Fruit fly (Drosophila melanogaster) whole organism: ENCODE data around the gene NaPi-III.

Experiments used
- CG8478 ChIP-seq: fragments of >200 bp; optimal IDR thresholded peaks from 2 replicates; lab custom pipeline; 2018; ENCODE audit warnings: inconsistent platforms
- Dll ChIP-seq: fragments of >200 bp; optimal IDR thresholded peaks from 2 replicates; lab custom pipeline; 2017
- EcR ChIP-seq, 2 experiments: fragments of >200 bp; optimal IDR thresholded peaks; 2 replicates each; lab custom pipeline; 2017; ENCODE audit warnings: missing biosample characterization in 2 of 2, missing genetic modification characterization in 2 of 2, missing genetic modification reagents in 2 of 2
- pan ChIP-seq: fragments of >200 bp; optimal IDR thresholded peaks from 2 replicates; lab custom pipeline; 2017
- psq ChIP-seq: fragments of >200 bp; optimal IDR thresholded peaks from 2 replicates; lab custom pipeline; 2017
- usp ChIP-seq: fragments of >200 bp; optimal IDR thresholded peaks from 2 replicates; lab custom pipeline; 2017; ENCODE audit warnings: missing biosample characterization, missing genetic modification characterization, mixed read lengths

dm6 chr3L:11083605-11084004 is 39.5 kb upstream of the NaPi-III start:
- TF ChIP-seq EcR (GFP tag; optimal IDR thresholded peaks at IDR 0.05; lab: Kevin White, UChicago) = no peak
- no peak for TF ChIP-seq pan (lab: Kevin White, UChicago)
- TF ChIP-seq usp (GFP tag; lab: Kevin White, UChicago) = no peak
- TF ChIP-seq Dll (lab: Kevin White, UChicago) = no peak
- no peak for TF ChIP-seq CG8478 (lab: Kevin White, UChicago)
- TF ChIP-seq psq (lab: Kevin White, UChicago) = no peak
